Fruit fly (Drosophila melanogaster): ENCODE measurements around the gene CG17361.

CG17361 gene

dm6 chr3L:14001658-14002523, 4.9 kb downstream of the CG17361 start, which contains the start of the genes Nprl3 and upSET (continued):
- TF ChIP-seq Sry-δ (GFP tag; optimal IDR thresholded peaks at IDR 0.05) (peak; percentile 80), scrt (GFP tag; optimal IDR thresholded peaks at IDR 0.05) (no peak), CG3407 (GFP tag; optimal IDR thresholded peaks at IDR 0.05) (no peak), CG8359 (GFP tag; optimal IDR thresholded peaks at IDR 0.05; ENCODE audit: borderline replicate concordance) (no peak), Dip3 (GFP tag; optimal IDR thresholded peaks at IDR 0.05) (no peak), sens-2 (GFP tag; IDR thresholded peaks at IDR 0.05) (no peak), Abd-B (GFP tag; optimal IDR thresholded peaks at IDR 0.05) (peak; percentile 38), HLH54F (GFP tag; optimal IDR thresholded peaks at IDR 0.05) (no peak), CG1233 (GFP tag; optimal IDR thresholded peaks at IDR 0.05) (no peak), CG11093 (GFP tag; IDR thresholded peaks at IDR 0.05) (no peak), Dfd (GFP tag; optimal IDR thresholded peaks at IDR 0.05) (no peak), CG7928 (GFP tag; optimal IDR thresholded peaks at IDR 0.05) (peak; percentile 93), CG17802 (tag; optimal IDR thresholded peaks at IDR 0.05) (no peak), CG10979 (tag; optimal IDR thresholded peaks at IDR 0.05) (no peak), NfI (GFP tag; optimal IDR thresholded peaks at IDR 0.05) (peak; percentile 8), Mes4 (GFP tag; optimal IDR thresholded peaks at IDR 0.05) (no peak), Trl (optimal IDR thresholded peaks at IDR 0.05) (no peak), Trl (GFP tag; optimal IDR thresholded peaks at IDR 0.05) (no peak), crp (GFP tag; optimal IDR thresholded peaks at IDR 0.05) (peak in 1 of 2 experiments; percentile 26), CG13624 (GFP tag; optimal IDR thresholded peaks at IDR 0.05) (no peak), CG13775 (GFP tag; optimal IDR thresholded peaks at IDR 0.05) (peak; percentile 18), CG1602 (GFP tag; optimal IDR thresholded peaks at IDR 0.05) (no peak), row (GFP tag; IDR thresholded peaks at IDR 0.05) (peak; percentile 54), dimm (GFP tag; IDR thresholded peaks at IDR 0.05) (no peak), CG7745 (tag; optimal IDR thresholded peaks at IDR 0.05) (no peak), CG1603 (tag; optimal IDR thresholded peaks at IDR 0.05) (peak; percentile 39), wor (GFP tag; IDR thresholded peaks at IDR 0.05) (no peak), fu2 (GFP tag; optimal IDR thresholded peaks at IDR 0.05) (no peak), CG17359 (tag; optimal IDR thresholded peaks at IDR 0.05) (peak; percentile 51), CG13894 (tag; optimal IDR thresholded peaks at IDR 0.05) (peak; percentile 4), Hr51 (GFP tag; optimal IDR thresholded peaks at IDR 0.05) (peak in 1 of 2 experiments; percentile 25), fd64A (GFP tag; optimal IDR thresholded peaks at IDR 0.05) (no peak), CkIIα-i1 (GFP tag; IDR thresholded peaks at IDR 0.05) (no peak), CG17361 (GFP tag; IDR thresholded peaks at IDR 0.05) (peak; percentile 63; the same call in 2 of the 3 replicates), C15 (GFP tag; IDR thresholded peaks at IDR 0.05) (no peak), CG9932 (GFP tag; IDR thresholded peaks at IDR 0.05) (peak; percentile 17; the same call in 1 of the 2 replicates), CG14710 (tag; optimal IDR thresholded peaks at IDR 0.05) (peak; percentile 73), CG6175 (GFP tag; IDR thresholded peaks at IDR 0.05) (no peak), Blimp-1 (GFP tag; optimal IDR thresholded peaks at IDR 0.05) (no peak), CG15011 (GFP tag; optimal IDR thresholded peaks at IDR 0.05) (no peak), hkb (optimal IDR thresholded peaks at IDR 0.05) (no peak), hkb (GFP tag; IDR thresholded peaks at IDR 0.05) (0 out of 2 replicates have a peak, but pooled peaks have one; percentile 24), Neu2 (GFP tag; optimal IDR thresholded peaks at IDR 0.05; ENCODE audit: borderline replicate concordance) (no peak), btn (GFP tag; optimal IDR thresholded peaks at IDR 0.05) (no peak), sob (GFP tag; IDR thresholded peaks at IDR 0.05) (no peak), Eip74EF (GFP tag; optimal IDR thresholded peaks at IDR 0.05) (no peak), CG12071 (GFP tag; optimal IDR thresholded peaks at IDR 0.05) (no peak), lola (GFP tag; optimal IDR thresholded peaks at IDR 0.05) (no peak), CG9727 (GFP tag; optimal IDR thresholded peaks at IDR 0.05) (peak; percentile 7)
